Fruit fly (Drosophila melanogaster) whole organism, prepupa: ENCODE measurements around the gene Ipp.

Source experiments
- CG10631 ChIP-seq: fragments of 200-800 bp; sonication (Bioruptor generic); optimal IDR thresholded peaks from 2 replicates; lab custom pipeline; 2016; ENCODE audit warnings: missing biosample characterization, missing genetic modification characterization
- CG10669 ChIP-seq: fragments of 200-800 bp; sonication (Bioruptor generic); optimal IDR thresholded peaks from 3 replicates; lab custom pipeline; 2018; ENCODE audit warnings: missing biosample characterization, mild to moderate bottlenecking, missing genetic modification characterization, moderate library complexity
- CG11762 ChIP-seq: fragments of 200-800 bp; sonication (Bioruptor generic); optimal IDR thresholded peaks from 3 replicates; lab custom pipeline; 2016; ENCODE audit warnings: missing biosample characterization, missing genetic modification characterization; ENCODE audit not compliant: insufficient read depth
- CG11902 ChIP-seq: fragments of 200-800 bp; sonication (Bioruptor generic); optimal IDR thresholded peaks from 3 replicates; lab custom pipeline; 2016; ENCODE audit warnings: missing biosample characterization, missing genetic modification characterization
- CG15336 ChIP-seq: fragments of 200-800 bp; sonication (Bioruptor generic); IDR thresholded peaks from 2 replicates; pipeline ENCODE4 v1.3.6; 2022; ENCODE audit warnings: missing biosample characterization, missing genetic modification characterization
- CG32006 ChIP-seq: fragments of 200-800 bp; sonication (Bioruptor generic); optimal IDR thresholded peaks from 3 replicates; lab custom pipeline; 2017; ENCODE audit warnings: missing biosample characterization, mild to moderate bottlenecking, missing genetic modification characterization
- CG3919 ChIP-seq: fragments of 200-800 bp; sonication (Bioruptor generic); optimal IDR thresholded peaks from 3 replicates; lab custom pipeline; 2016; ENCODE audit warnings: missing biosample characterization, missing genetic modification characterization
- CG4318 ChIP-seq: fragments of 200-800 bp; sonication (Bioruptor generic); optimal IDR thresholded peaks from 3 replicates; lab custom pipeline; 2017; ENCODE audit warnings: missing biosample characterization, mild to moderate bottlenecking, missing genetic modification characterization
- CG6276 ChIP-seq: fragments of 200-800 bp; sonication (Bioruptor generic); optimal IDR thresholded peaks from 2 replicates; lab custom pipeline; 2017; ENCODE audit warnings: missing biosample characterization, mild to moderate bottlenecking, missing genetic modification characterization
- CG6808 ChIP-seq: fragments of 200-800 bp; sonication (Bioruptor generic); optimal IDR thresholded peaks from 3 replicates; lab custom pipeline; 2017; ENCODE audit warnings: missing biosample characterization, missing genetic modification characterization, mild to moderate bottlenecking, moderate library complexity, missing genetic modification reagents
- CG8119 ChIP-seq: fragments of 200-800 bp; sonication (Bioruptor generic); IDR thresholded peaks from 3 replicates; pipeline ENCODE4 v1.3.6; 2022; ENCODE audit warnings: missing biosample characterization, missing genetic modification characterization
- CG8319 ChIP-seq: fragments of 200-800 bp; sonication (Bioruptor generic); optimal IDR thresholded peaks from 3 replicates; lab custom pipeline; 2016; ENCODE audit warnings: missing biosample characterization, missing genetic modification characterization
- CG9139 ChIP-seq: fragments of 200-800 bp; sonication (Bioruptor generic); optimal IDR thresholded peaks from 3 replicates; lab custom pipeline; 2017; ENCODE audit warnings: missing biosample characterization, mild to moderate bottlenecking, missing genetic modification characterization
- Eip75B ChIP-seq: fragments of 200-800 bp; sonication (Bioruptor generic); optimal IDR thresholded peaks from 3 replicates; lab custom pipeline; 2016; ENCODE audit warnings: missing biosample characterization, missing genetic modification characterization
- Eip78C ChIP-seq: fragments of 200-800 bp; sonication (Bioruptor generic); peaks from one replicate; lab custom pipeline; 2016; ENCODE audit warnings: missing biosample characterization, missing genetic modification characterization
- Eip93F ChIP-seq: fragments of 200-800 bp; sonication (Bioruptor generic); optimal IDR thresholded peaks from 2 replicates; lab custom pipeline; 2016; ENCODE audit warnings: missing biosample characterization, mild to moderate bottlenecking, missing genetic modification characterization
- Ets96B ChIP-seq: fragments of 200-800 bp; optimal IDR thresholded peaks from 2 replicates; lab custom pipeline; 2019; ENCODE audit warnings: missing biosample characterization, mild to moderate bottlenecking, missing genetic modification characterization, moderate library complexity
- Gug ChIP-seq: fragments of 200-800 bp; sonication (Bioruptor generic); IDR thresholded peaks from 2 replicates; pipeline ENCODE4 v1.3.6; 2022; ENCODE audit warnings: missing biosample characterization, missing genetic modification characterization
- Hr39 ChIP-seq: fragments of 200-800 bp; sonication (Bioruptor generic); optimal IDR thresholded peaks from 2 replicates; lab custom pipeline; 2016; ENCODE audit warnings: missing biosample characterization, missing genetic modification characterization
- Hr4 ChIP-seq: fragments of 200-800 bp; sonication (Bioruptor generic); optimal IDR thresholded peaks from 3 replicates; lab custom pipeline; 2016; ENCODE audit warnings: missing biosample characterization, missing genetic modification characterization
- Lpt ChIP-seq: fragments of 200-800 bp; sonication (Bioruptor generic); optimal IDR thresholded peaks from 3 replicates; lab custom pipeline; 2016; ENCODE audit warnings: missing biosample characterization, missing genetic modification characterization
- Met ChIP-seq: fragments of 200-800 bp; sonication (Bioruptor generic); optimal IDR thresholded peaks from 3 replicates; lab custom pipeline; 2016; ENCODE audit warnings: missing biosample characterization, missing genetic modification characterization
- Smox ChIP-seq: fragments of 200-800 bp; sonication (Bioruptor generic); optimal IDR thresholded peaks from 3 replicates; lab custom pipeline; 2016; ENCODE audit warnings: missing biosample characterization, missing genetic modification characterization
- Sox102F ChIP-seq: fragments of 200-800 bp; sonication (Bioruptor generic); optimal IDR thresholded peaks from 2 replicates; lab custom pipeline; 2016; ENCODE audit warnings: missing biosample characterization, mild to moderate bottlenecking, missing genetic modification characterization
- Sox14 ChIP-seq: fragments of 200-800 bp; sonication (Bioruptor generic); optimal IDR thresholded peaks from 3 replicates; lab custom pipeline; 2016; ENCODE audit warnings: missing biosample characterization, missing genetic modification characterization
- Sox15 ChIP-seq: fragments of 200-800 bp; sonication (Bioruptor generic); optimal IDR thresholded peaks from 3 replicates; lab custom pipeline; 2016; ENCODE audit warnings: missing biosample characterization, missing genetic modification characterization
- achi ChIP-seq: fragments of 200-800 bp; sonication (Bioruptor generic); optimal IDR thresholded peaks from 3 replicates; lab custom pipeline; 2016; ENCODE audit warnings: missing biosample characterization, missing genetic modification characterization
- acj6 ChIP-seq: fragments of 200-800 bp; sonication (Bioruptor generic); optimal IDR thresholded peaks from 3 replicates; lab custom pipeline; 2016; ENCODE audit warnings: missing biosample characterization, missing genetic modification characterization
- dac ChIP-seq: fragments of 200-800 bp; sonication (Bioruptor generic); optimal IDR thresholded peaks from 2 replicates; lab custom pipeline; 2017; ENCODE audit warnings: missing biosample characterization, mild to moderate bottlenecking, missing genetic modification characterization
- dsx ChIP-seq: fragments of 200-800 bp; optimal IDR thresholded peaks from 3 replicates; lab custom pipeline; 2019; ENCODE audit warnings: missing biosample characterization, mild to moderate bottlenecking, missing genetic modification characterization, moderate library complexity; ENCODE audit not compliant: poor library complexity, severe bottlenecking
- eg ChIP-seq: fragments of 200-800 bp; sonication (Bioruptor generic); IDR thresholded peaks from 3 replicates; pipeline ENCODE4 v1.3.6; 2022; ENCODE audit warnings: missing biosample characterization, missing genetic modification characterization
- esn ChIP-seq: fragments of 200-800 bp; sonication (Bioruptor generic); optimal IDR thresholded peaks from 2 replicates; lab custom pipeline; 2016; ENCODE audit warnings: missing biosample characterization, mild to moderate bottlenecking, missing genetic modification characterization, moderate library complexity
- fd59A ChIP-seq: fragments of 200-800 bp; sonication (Bioruptor generic); optimal IDR thresholded peaks from 2 replicates; lab custom pipeline; 2017; ENCODE audit warnings: missing biosample characterization, mild to moderate bottlenecking, missing genetic modification characterization, missing genetic modification reagents
- fkh ChIP-seq: fragments of 200-800 bp; sonication (Bioruptor generic); optimal IDR thresholded peaks from 3 replicates; lab custom pipeline; 2017; ENCODE audit warnings: missing biosample characterization, mild to moderate bottlenecking, missing genetic modification characterization, moderate library complexity
- lz ChIP-seq: fragments of 200-800 bp; sonication (Bioruptor generic); optimal IDR thresholded peaks from 3 replicates; lab custom pipeline; 2016; ENCODE audit warnings: missing biosample characterization, missing genetic modification characterization
- pdm3 ChIP-seq: fragments of 200-800 bp; sonication (Bioruptor generic); optimal IDR thresholded peaks from 3 replicates; lab custom pipeline; 2016; ENCODE audit warnings: missing biosample characterization, missing genetic modification characterization
- salr ChIP-seq, 2 experiments: fragments of 200-800 bp; sonication (Bioruptor generic); optimal IDR thresholded peaks; 3 replicates each; lab custom pipeline; 2016 to 2018; ENCODE audit warnings: missing biosample characterization in 2 of 2, missing genetic modification characterization in 2 of 2, mild to moderate bottlenecking in 1 of 2
- spab ChIP-seq: fragments of 200-800 bp; sonication (Bioruptor generic); optimal IDR thresholded peaks from 2 replicates; lab custom pipeline; 2017; ENCODE audit warnings: missing biosample characterization, mild to moderate bottlenecking, missing genetic modification characterization, missing genetic modification reagents
- ss ChIP-seq, 2 experiments: fragments of 200-800 bp; sonication (Bioruptor generic); optimal IDR thresholded peaks; 2 replicates in 1 of 2; 3 replicates in 1 of 2; lab custom pipeline; 2017 to 2018; ENCODE audit warnings: mild to moderate bottlenecking in 2 of 2, missing biosample characterization in 2 of 2, missing genetic modification characterization in 2 of 2, moderate library complexity in 1 of 2
- topi ChIP-seq: fragments of 200-800 bp; sonication (Bioruptor generic); optimal IDR thresholded peaks from 3 replicates; lab custom pipeline; 2016; ENCODE audit warnings: missing biosample characterization, missing genetic modification characterization
- vri ChIP-seq: fragments of 200-800 bp; sonication (Bioruptor generic); optimal IDR thresholded peaks from 3 replicates; lab custom pipeline; 2016; ENCODE audit warnings: missing biosample characterization, mild to moderate bottlenecking, missing genetic modification characterization

Gene Ipp

dm6 chr3R:13984922-13985581, 26.5 kb downstream of the Ipp start (continued):
- TF ChIP-seq CG4318 (GFP tag; lab: Kevin White, UChicago) (peak; percentile 64), Met (GFP tag; lab: Kevin White, UChicago) (peak; percentile 72), CG11762 (GFP tag; lab: Kevin White, UChicago) (peak; percentile 81), dsx (GFP tag; lab: Kevin White, UChicago) (peak; percentile 92), CG8319 (peak; percentile 68), topi (peak; percentile 67), Hr4 (peak; percentile 88), CG6276 (peak; percentile 82), Eip75B (GFP tag; lab: Kevin White, UChicago) (peak; percentile 88), Smox (GFP tag; lab: Kevin White, UChicago) (peak; percentile 61), CG3919 (GFP tag; lab: Kevin White, UChicago) (peak; percentile 87), acj6 (GFP tag; lab: Kevin White, UChicago) (peak; percentile 81), CG8119 (GFP tag; lab: Robert Waterston, UW) (peak; percentile 87), CG10669 (GFP tag; lab: Kevin White, UChicago) (peak; percentile 84), pdm3 (peak; percentile 83)

dm6 chr3R:13986648-13987047, 28.1 kb downstream of the Ipp start:
- TF ChIP-seq Eip78C (GFP tag; lab: Kevin White, UChicago) (peak; percentile 27), Hr4 (peak; percentile 19), vri (GFP tag; lab: Kevin White, UChicago) (no peak), CG32006 (peak; percentile 29), esn (GFP tag; lab: Kevin White, UChicago) (no peak)

dm6 chr3R:13988923-13989436, 30.4 kb downstream of the Ipp start:
- no peak for TF ChIP-seq vri (GFP tag; lab: Kevin White, UChicago)
- no peak for TF ChIP-seq dac
- TF ChIP-seq spab (GFP tag; lab: Kevin White, UChicago): no peak
- no peak for TF ChIP-seq CG11902 (GFP tag; lab: Kevin White, UChicago)
- TF ChIP-seq acj6 (GFP tag; lab: Kevin White, UChicago): no peak
- TF ChIP-seq CG11762 (GFP tag; lab: Kevin White, UChicago): no peak
- TF ChIP-seq, all 60 proteins: peak for 0

dm6 chr3R:13989453-13989852, 30.9 kb downstream of the Ipp start:
- TF ChIP-seq CG9139 (GFP tag; lab: Kevin White, UChicago) (no peak), lz (no peak), Ets96B (tag; lab: Kevin White, UChicago) (no peak), CG8119 (GFP tag; lab: Robert Waterston, UW) (no peak), achi (GFP tag; lab: Kevin White, UChicago) (no peak), CG11902 (GFP tag; lab: Kevin White, UChicago) (no peak), Eip75B (GFP tag; lab: Kevin White, UChicago) (no peak), CG6276 (no peak), vri (GFP tag; lab: Kevin White, UChicago) (no peak), Eip78C (GFP tag; lab: Kevin White, UChicago) (peak; percentile 34), ss (GFP tag; optimal IDR thresholded peaks at IDR 0.05; lab: Kevin White, UChicago) (peak in 1 of 2 experiments; percentile 51), Eip93F (GFP tag; lab: Kevin White, UChicago) (no peak), Sox102F (no peak), Sox14 (no peak), Met (GFP tag; lab: Kevin White, UChicago) (no peak), fkh (GFP tag; lab: Kevin White, UChicago) (no peak), Lpt (GFP tag; lab: Kevin White, UChicago) (no peak), Hr39 (GFP tag; lab: Kevin White, UChicago) (no peak), fd59A (GFP tag; lab: Kevin White, UChicago) (no peak), acj6 (GFP tag; lab: Kevin White, UChicago) (no peak), dsx (GFP tag; lab: Kevin White, UChicago) (peak; percentile 51), eg (GFP tag; lab: Robert Waterston, UW) (no peak), CG10631 (peak; percentile 1), CG8319 (no peak), salr (GFP tag; optimal IDR thresholded peaks at IDR 0.05; lab: Kevin White, UChicago) (no peak), Gug (no peak), CG32006 (no peak), spab (GFP tag; lab: Kevin White, UChicago) (no peak), Sox15 (GFP tag; lab: Kevin White, UChicago) (no peak), CG6808 (GFP tag; lab: Kevin White, UChicago) (no peak), CG10669 (GFP tag; lab: Kevin White, UChicago) (peak; percentile 10), CG15336 (no peak)
